Worm (Caenorhabditis elegans) whole organism, midembryonic: ENCODE data around the gene C16C4.17.

ENCODE experiments used
- T22C8.4 ChIP-seq: fragments of 200-800 bp; sonication (Bioruptor generic); IDR thresholded peaks from 2 replicates; pipeline ENCODE4 v1.3.6; 2022; ENCODE audit warnings: missing genetic modification characterization, missing compliant biosample characterization
- cog-1 ChIP-seq: sonication (generic microtip); optimal IDR thresholded peaks from 2 replicates; lab custom pipeline; 2016; ENCODE audit warnings: missing genetic modification characterization, missing compliant biosample characterization
- flt-1 ChIP-seq: fragments of 200-800 bp; sonication (Bioruptor generic); IDR thresholded peaks from 2 replicates; pipeline ENCODE4 v1.3.6; 2022; ENCODE audit warnings: missing genetic modification characterization, missing compliant biosample characterization
- klf-2 ChIP-seq: fragments of 200-800 bp; sonication (Bioruptor generic); conservative IDR thresholded peaks from 2 replicates; pipeline ENCODE4 v1.3.6; 2022; ENCODE audit warnings: missing genetic modification reagents, missing genetic modification characterization, missing compliant biosample characterization
- med-1 ChIP-seq: sonication (generic microtip); optimal IDR thresholded peaks from 2 replicates; lab custom pipeline; 2017; ENCODE audit warnings: missing genetic modification characterization, mild to moderate bottlenecking, missing compliant biosample characterization, antibody characterized with exemption, missing genetic modification reagents; ENCODE audit not compliant: insufficient read depth
- ref-1 ChIP-seq: fragments of 200-800 bp; sonication (Bioruptor generic); conservative IDR thresholded peaks from 2 replicates; pipeline ENCODE4 v1.3.6; 2022; ENCODE audit warnings: missing genetic modification reagents, missing genetic modification characterization, missing compliant biosample characterization
- tab-1 ChIP-seq: fragments of 200-800 bp; sonication (Bioruptor generic); IDR thresholded peaks from 2 replicates; pipeline ENCODE4 v1.3.6; 2022; ENCODE audit warnings: missing genetic modification characterization, missing compliant biosample characterization
- ztf-23 ChIP-seq: fragments of 200-800 bp; sonication (Bioruptor generic); IDR thresholded peaks from 2 replicates; pipeline ENCODE4 v1.3.6; 2022; ENCODE audit warnings: missing genetic modification reagents, missing genetic modification characterization, missing compliant biosample characterization
- ztf-29 ChIP-seq: fragments of 200-800 bp; sonication (Bioruptor generic); IDR thresholded peaks from 2 replicates; pipeline ENCODE4 v1.3.6; 2022; ENCODE audit warnings: missing genetic modification reagents, missing genetic modification characterization, missing compliant biosample characterization

ce11 chrII:1882705-1883104 is 18.3 kb downstream of the C16C4.17 start, which contains the start of gene math-5:
- no peak for TF ChIP-seq ztf-29
- no peak for TF ChIP-seq flt-1 (GFP tag; lab: Robert Waterston, UW)
- no peak for TF ChIP-seq klf-2 (GFP tag; lab: Robert Waterston, UW)
- TF ChIP-seq T22C8.4 (GFP tag; lab: Robert Waterston, UW), result no peak
- TF ChIP-seq med-1, result no peak
- TF ChIP-seq ref-1 (GFP tag; lab: Robert Waterston, UW), result no peak
- no peak for TF ChIP-seq tab-1
- TF ChIP-seq cog-1 (tag; lab: Kevin White, UChicago), result no peak
- no peak for TF ChIP-seq ztf-23 (GFP tag; lab: Robert Waterston, UW)
